Fruit fly (Drosophila melanogaster): ENCODE measurements around the gene Nbr.
A peak's percentile ranks its signal among the peaks of the same experiment; 100 is the strongest.

Nbr gene

dm6 chr2L:21149053-21149452 is 13.8 kb downstream of the Nbr start (continued):
- TF ChIP-seq sna (GFP tag; IDR thresholded peaks at IDR 0.05; ENCODE audit: partially characterized antibody) = no peak; the same call in 1 of the 2 replicates
- no peak for TF ChIP-seq mld (GFP tag; IDR thresholded peaks at IDR 0.05; ENCODE audit: partially characterized antibody)
- no peak for TF ChIP-seq insv (GFP tag; optimal IDR thresholded peaks at IDR 0.05)
- no peak for TF ChIP-seq eve (GFP tag; optimal IDR thresholded peaks at IDR 0.05)
- TF ChIP-seq Jarid2 (GFP tag; optimal IDR thresholded peaks at IDR 0.05) = no peak
- TF ChIP-seq Hmr (GFP tag; optimal IDR thresholded peaks at IDR 0.05) = no peak
- TF ChIP-seq CG9609 (GFP tag; optimal IDR thresholded peaks at IDR 0.05) = no peak
- peak; percentile 75 for TF ChIP-seq Dll (GFP tag; IDR thresholded peaks at IDR 0.05; ENCODE audit: partially characterized antibody)
- TF ChIP-seq ap (GFP tag; IDR thresholded peaks at IDR 0.05) = peak; percentile 13; the same call in 1 of the 2 replicates
- no peak for TF ChIP-seq CG14050 (GFP tag; IDR thresholded peaks at IDR 0.05)
- no peak for TF ChIP-seq CG12104 (GFP tag; optimal IDR thresholded peaks at IDR 0.05)
- TF ChIP-seq CG1529 (GFP tag; optimal IDR thresholded peaks at IDR 0.05) = no peak
- TF ChIP-seq cato (GFP tag; optimal IDR thresholded peaks at IDR 0.05; ENCODE audit: borderline replicate concordance) = no peak
- no peak for TF ChIP-seq CG4282 (GFP tag; optimal IDR thresholded peaks at IDR 0.05)
- no peak for TF ChIP-seq CG3995 (GFP tag; optimal IDR thresholded peaks at IDR 0.05)
- TF ChIP-seq Dip2 (GFP tag; IDR thresholded peaks at IDR 0.05) = no peak
- no peak for TF ChIP-seq H15 (GFP tag; IDR thresholded peaks at IDR 0.05)
- no peak for TF ChIP-seq Gsc (GFP tag; IDR thresholded peaks at IDR 0.05)
- no peak for TF ChIP-seq Lim3 (GFP tag; IDR thresholded peaks at IDR 0.05)
- TF ChIP-seq Camta (GFP tag; optimal IDR thresholded peaks at IDR 0.05) = peak; percentile 16
- TF ChIP-seq corto (GFP tag; optimal IDR thresholded peaks at IDR 0.05) = no peak
- TF ChIP-seq GATAe (GFP tag; conservative IDR thresholded peaks at IDR 0.05) = peak; percentile 90
- TF ChIP-seq schlank (tag; optimal IDR thresholded peaks at IDR 0.05) = no peak
- TF ChIP-seq Dek (tag; optimal IDR thresholded peaks at IDR 0.05) = peak; percentile 32
- no peak for TF ChIP-seq Ssrp (tag; optimal IDR thresholded peaks at IDR 0.05)
- TF ChIP-seq tin (GFP tag; optimal IDR thresholded peaks at IDR 0.05) = peak; percentile 37
- peak; percentile 51 for TF ChIP-seq sug (tag; optimal IDR thresholded peaks at IDR 0.05)
- peak; percentile 71 for TF ChIP-seq unpg (GFP tag; optimal IDR thresholded peaks at IDR 0.05)
- TF ChIP-seq CG4424 (GFP tag; optimal IDR thresholded peaks at IDR 0.05) = peak; percentile 53
- TF ChIP-seq CG17829 (tag; optimal IDR thresholded peaks at IDR 0.05) = peak; percentile 63
- peak; percentile 59 for TF ChIP-seq PHDP (tag; optimal IDR thresholded peaks at IDR 0.05)
- TF ChIP-seq Xrp1 (GFP tag; IDR thresholded peaks at IDR 0.05) = peak; percentile 66; the same call in 1 of the 2 replicates
- TF ChIP-seq CG6854 (GFP tag; optimal IDR thresholded peaks at IDR 0.05) = peak; percentile 52
- TF ChIP-seq Trl (optimal IDR thresholded peaks at IDR 0.05) = no peak
- peak; percentile 2 for TF ChIP-seq Trl (GFP tag; optimal IDR thresholded peaks at IDR 0.05)
- TF ChIP-seq ranshi (GFP tag; IDR thresholded peaks at IDR 0.05) = 0 out of 2 replicates have a peak, but pooled peaks have one; percentile 30
- no peak for TF ChIP-seq shn (GFP tag; optimal IDR thresholded peaks at IDR 0.05)
- 0 out of 2 replicates have a peak, but pooled peaks have one; percentile 8 for TF ChIP-seq CG4730 (GFP tag; IDR thresholded peaks at IDR 0.05)
- TF ChIP-seq luna (GFP tag; optimal IDR thresholded peaks at IDR 0.05) = no peak
- no peak for TF ChIP-seq CG7745 (tag; optimal IDR thresholded peaks at IDR 0.05)
- no peak for TF ChIP-seq chinmo (GFP tag; IDR thresholded peaks at IDR 0.05; ENCODE audit: partially characterized antibody)
- no peak for TF ChIP-seq CG10321 (GFP tag; IDR thresholded peaks at IDR 0.05)
- peak in 1 of 2 experiments; percentile 70 for TF ChIP-seq Hr51 (GFP tag; optimal IDR thresholded peaks at IDR 0.05)
- TF ChIP-seq CG4328 (GFP tag; optimal IDR thresholded peaks at IDR 0.05) = no peak
- TF ChIP-seq jigr1 (GFP tag; IDR thresholded peaks at IDR 0.05) = no peak
- peak; percentile 11 for TF ChIP-seq B-H2 (GFP tag; optimal IDR thresholded peaks at IDR 0.05)
- TF ChIP-seq Sox102F (GFP tag; optimal IDR thresholded peaks at IDR 0.05) = no peak
- no peak for TF ChIP-seq CG14965 (GFP tag; optimal IDR thresholded peaks at IDR 0.05; ENCODE audit: borderline replicate concordance)
- no peak for TF ChIP-seq CG8089 (GFP tag; optimal IDR thresholded peaks at IDR 0.05)
- TF ChIP-seq her (GFP tag; optimal IDR thresholded peaks at IDR 0.05) = peak; percentile 35
- peak; percentile 32 for TF ChIP-seq CG10366 (GFP tag; IDR thresholded peaks at IDR 0.05)
